Fruit fly (Drosophila melanogaster) whole organism, pupa: Measurements from ENCODE around the gene CG42542.
A peak's percentile ranks its signal among the peaks of the same experiment; 100 is the strongest.

ENCODE experiments used
- CG10348 ChIP-seq: fragments of 200-800 bp; sonication (Bioruptor generic); IDR thresholded peaks from 2 replicates; pipeline ENCODE4 v1.3.6; 2022; ENCODE audit warnings: missing biosample characterization, missing genetic modification characterization
- CG12605 ChIP-seq: fragments of 200-800 bp; sonication (Bioruptor generic); IDR thresholded peaks from 2 replicates; pipeline ENCODE4 v1.3.6; 2022; ENCODE audit warnings: missing biosample characterization, missing genetic modification characterization
- CG13204 ChIP-seq: fragments of 200-800 bp; sonication (Bioruptor generic); optimal IDR thresholded peaks from 2 replicates; lab custom pipeline; 2018; ENCODE audit warnings: missing biosample characterization, mild to moderate bottlenecking, missing genetic modification characterization, moderate library complexity
- CG14655 ChIP-seq: fragments of 200-800 bp; sonication (Bioruptor generic); optimal IDR thresholded peaks from 3 replicates; lab custom pipeline; 2017; ENCODE audit warnings: mild to moderate bottlenecking, missing biosample characterization, missing genetic modification reagents, missing genetic modification characterization
- CG15710 ChIP-seq: fragments of 200-800 bp; sonication (Bioruptor generic); optimal IDR thresholded peaks from 2 replicates; lab custom pipeline; 2018; ENCODE audit warnings: missing biosample characterization, mild to moderate bottlenecking, missing genetic modification characterization, moderate library complexity
- CG17806 ChIP-seq: fragments of 200-800 bp; sonication (Bioruptor generic); optimal IDR thresholded peaks from 2 replicates; lab custom pipeline; 2018; ENCODE audit warnings: missing biosample characterization, mild to moderate bottlenecking, missing genetic modification characterization, moderate library complexity
- CG32121 ChIP-seq: fragments of 200-800 bp; sonication (Bioruptor generic); IDR thresholded peaks from 2 replicates; pipeline ENCODE4 v1.3.6; 2022; ENCODE audit warnings: missing biosample characterization, missing genetic modification characterization
- CG34367 ChIP-seq: fragments of 200-800 bp; sonication (Bioruptor generic); optimal IDR thresholded peaks from 2 replicates; lab custom pipeline; 2018; ENCODE audit warnings: missing biosample characterization, mild to moderate bottlenecking, missing genetic modification characterization
- CG4496 ChIP-seq: fragments of 200-800 bp; sonication (Bioruptor generic); IDR thresholded peaks from 3 replicates; pipeline ENCODE4 v1.3.6; 2022; ENCODE audit warnings: missing biosample characterization, missing genetic modification characterization
- CG8159 ChIP-seq: fragments of 200-800 bp; sonication (Bioruptor generic); optimal IDR thresholded peaks from 3 replicates; lab custom pipeline; 2018; ENCODE audit warnings: missing biosample characterization, mild to moderate bottlenecking, missing genetic modification characterization, moderate library complexity
- CG8301 ChIP-seq: fragments of 200-800 bp; sonication (Bioruptor generic); optimal IDR thresholded peaks from 2 replicates; lab custom pipeline; 2018; ENCODE audit warnings: missing biosample characterization, mild to moderate bottlenecking, missing genetic modification characterization
- CG9948 ChIP-seq: fragments of 200-800 bp; sonication (Bioruptor generic); optimal IDR thresholded peaks from 2 replicates; lab custom pipeline; 2018; ENCODE audit warnings: missing biosample characterization, mild to moderate bottlenecking, missing genetic modification characterization, moderate library complexity
- D1 ChIP-seq: fragments of 200-800 bp; sonication (Bioruptor generic); optimal IDR thresholded peaks from 2 replicates; lab custom pipeline; 2018; ENCODE audit warnings: missing biosample characterization, mild to moderate bottlenecking, missing genetic modification characterization, moderate library complexity
- EcR ChIP-seq: fragments of 200-800 bp; sonication (Bioruptor generic); optimal IDR thresholded peaks from 3 replicates; lab custom pipeline; 2019; ENCODE audit warnings: missing biosample characterization, missing genetic modification characterization, mild to moderate bottlenecking, moderate library complexity, missing genetic modification reagents
- Ets98B ChIP-seq: fragments of 200-800 bp; sonication (Bioruptor generic); IDR thresholded peaks from 2 replicates; pipeline ENCODE4 v1.3.6; 2022; ENCODE audit warnings: missing biosample characterization, missing genetic modification characterization
- Pif1A ChIP-seq: fragments of 200-800 bp; sonication (Bioruptor generic); optimal IDR thresholded peaks from 3 replicates; lab custom pipeline; 2016; ENCODE audit warnings: missing biosample characterization, missing genetic modification characterization
- Pif1B ChIP-seq: fragments of 200-800 bp; sonication (Bioruptor generic); optimal IDR thresholded peaks from 3 replicates; lab custom pipeline; 2016; ENCODE audit warnings: missing biosample characterization, missing genetic modification characterization
- Snoo ChIP-seq: fragments of 200-800 bp; sonication (Bioruptor generic); optimal IDR thresholded peaks from 3 replicates; lab custom pipeline; 2017; ENCODE audit warnings: missing biosample characterization, mild to moderate bottlenecking, missing genetic modification characterization, inconsistent platforms
- fd96Ca ChIP-seq: fragments of 200-800 bp; sonication (Bioruptor generic); IDR thresholded peaks from 3 replicates; pipeline ENCODE4 v1.3.6; 2022; ENCODE audit warnings: missing biosample characterization, missing genetic modification characterization
- gl ChIP-seq: fragments of 200-800 bp; sonication (Bioruptor generic); optimal IDR thresholded peaks from 2 replicates; lab custom pipeline; 2018; ENCODE audit warnings: missing biosample characterization, mild to moderate bottlenecking, missing genetic modification characterization
- rn ChIP-seq: fragments of 200-800 bp; sonication (Bioruptor generic); IDR thresholded peaks from 2 replicates; pipeline ENCODE4 v1.3.6; 2022; ENCODE audit warnings: missing biosample characterization, missing genetic modification characterization

The CG42542 gene

dm6 chr3R:15225279-15225730 lies 28.9 kb downstream of the CG42542 start, which contains the start of the genes CG31344 and Caf1-55:
Gene CG31344 (minus strand): TSS chr3R:15225329.
Gene Caf1-55 (plus strand): TSS chr3R:15225576.
- TF ChIP-seq gl (no peak), CG10348 (no peak), fd96Ca (no peak), EcR (peak; percentile 12)

dm6 chr3R:15229329-15229876 lies 33.0 kb downstream of the CG42542 start, which contains the start of the genes Art3 and mRpS10:
Gene Art3 (minus strand): TSS chr3R:15229408.
Gene mRpS10 (plus strand): TSS chr3R:15229665.
- TF ChIP-seq CG8159 (tag; lab: Kevin White, UChicago), result peak; percentile 100
- peak; percentile 100 for TF ChIP-seq CG34367
- TF ChIP-seq gl, result peak; percentile 99
- TF ChIP-seq CG14655, result peak; percentile 100
- TF ChIP-seq CG10348, result peak; percentile 99
- peak; percentile 100 for TF ChIP-seq Ets98B
- TF ChIP-seq fd96Ca, result peak; percentile 89
- TF ChIP-seq Pif1B (GFP tag; lab: Kevin White, UChicago), result peak; percentile 99
- no peak for TF ChIP-seq EcR
- TF ChIP-seq CG8301 (tag; lab: Kevin White, UChicago), result peak; percentile 100
- peak; percentile 100 for TF ChIP-seq CG9948 (tag; lab: Kevin White, UChicago)
- peak; percentile 100 for TF ChIP-seq CG32121
- TF ChIP-seq CG12605 (GFP tag; lab: Robert Waterston, UW), result peak; percentile 100
- peak; percentile 100 for TF ChIP-seq CG17806
- peak; percentile 100 for TF ChIP-seq Snoo (tag; lab: Kevin White, UChicago)
- peak; percentile 100 for TF ChIP-seq CG4496 (GFP tag; lab: Robert Waterston, UW)
- TF ChIP-seq CG13204 (GFP tag; lab: Kevin White, UChicago), result no peak
- TF ChIP-seq CG15710, result peak; percentile 100
- peak; percentile 99 for TF ChIP-seq Pif1A (GFP tag; lab: Kevin White, UChicago)
- TF ChIP-seq D1 (tag; lab: Kevin White, UChicago), result no peak
- peak; percentile 100 for TF ChIP-seq rn (GFP tag; lab: Robert Waterston, UW)

- TF ChIP-seq Snoo (tag; lab: Kevin White, UChicago), result no peak
- no peak for TF ChIP-seq CG12605 (GFP tag; lab: Robert Waterston, UW)
- TF ChIP-seq CG8301 (tag; lab: Kevin White, UChicago), result no peak
- no peak for TF ChIP-seq Ets98B
- no peak for TF ChIP-seq CG4496 (GFP tag; lab: Robert Waterston, UW)
- TF ChIP-seq CG34367, result no peak
- no peak for TF ChIP-seq EcR
- TF ChIP-seq CG10348, result no peak
- TF ChIP-seq CG17806, result no peak
- no peak for TF ChIP-seq CG8159 (tag; lab: Kevin White, UChicago)
- no peak for TF ChIP-seq CG9948 (tag; lab: Kevin White, UChicago)
- no peak for TF ChIP-seq CG32121
Observed at dm6 chr3R:15230285-15230684, 33.9 kb downstream of the CG42542 start, which contains the start of gene CG34316. Gene CG34316 (plus strand): TSS chr3R:15230585.

dm6 chr3R:15231635-15232138 lies 35.3 kb downstream of the CG42542 start:
- no peak for TF ChIP-seq Pif1B (GFP tag; lab: Kevin White, UChicago)
- TF ChIP-seq CG9948 (tag; lab: Kevin White, UChicago), result no peak
- no peak for TF ChIP-seq CG10348
- no peak for TF ChIP-seq Snoo (tag; lab: Kevin White, UChicago)
- TF ChIP-seq Pif1A (GFP tag; lab: Kevin White, UChicago), result no peak
- no peak for TF ChIP-seq Ets98B
- no peak for TF ChIP-seq CG32121
- no peak for TF ChIP-seq CG17806
- TF ChIP-seq CG13204 (GFP tag; lab: Kevin White, UChicago), result no peak
- no peak for TF ChIP-seq CG34367

- TF ChIP-seq gl (no peak), CG10348 (0 out of 2 replicates have a peak, but pooled peaks have one; percentile 43), CG34367 (no peak), CG12605 (GFP tag; lab: Robert Waterston, UW) (0 out of 2 replicates have a peak, but pooled peaks have one; percentile 23), CG14655 (no peak), CG32121 (peak; percentile 77), EcR (peak; percentile 29), CG4496 (GFP tag; lab: Robert Waterston, UW) (peak; percentile 78; the same call in 2 of the 3 replicates), CG8159 (tag; lab: Kevin White, UChicago) (peak; percentile 87), CG9948 (tag; lab: Kevin White, UChicago) (no peak), Snoo (tag; lab: Kevin White, UChicago) (peak; percentile 14), CG15710 (peak; percentile 65), fd96Ca (peak; percentile 80), Ets98B (no peak; the same call in 1 of the 2 replicates), Pif1B (GFP tag; lab: Kevin White, UChicago) (no peak), rn (GFP tag; lab: Robert Waterston, UW) (peak; percentile 75), CG17806 (no peak), CG8301 (tag; lab: Kevin White, UChicago) (no peak), Pif1A (GFP tag; lab: Kevin White, UChicago) (no peak), CG13204 (GFP tag; lab: Kevin White, UChicago) (no peak), D1 (tag; lab: Kevin White, UChicago) (no peak)
Observed at dm6 chr3R:15242186-15243045, 46.0 kb downstream of the CG42542 start, which contains the start of the genes tefu and Hsc70-4. Gene tefu (minus strand): TSS chr3R:15242236. Gene Hsc70-4 (plus strand): TSS chr3R:15242687.
